Worm (Caenorhabditis elegans) whole organism, midembryonic: Measurements from ENCODE around the gene ppm-1.H.

ENCODE experiments used
- T22C8.4 ChIP-seq: fragments of 200-800 bp; sonication (Bioruptor generic); IDR thresholded peaks from 2 replicates; pipeline ENCODE4 v1.3.6; 2022; ENCODE audit warnings: missing genetic modification characterization, missing compliant biosample characterization
- cog-1 ChIP-seq: sonication (generic microtip); optimal IDR thresholded peaks from 2 replicates; lab custom pipeline; 2016; ENCODE audit warnings: missing genetic modification characterization, missing compliant biosample characterization
- flt-1 ChIP-seq: fragments of 200-800 bp; sonication (Bioruptor generic); IDR thresholded peaks from 2 replicates; pipeline ENCODE4 v1.3.6; 2022; ENCODE audit warnings: missing genetic modification characterization, missing compliant biosample characterization
- klf-2 ChIP-seq: fragments of 200-800 bp; sonication (Bioruptor generic); conservative IDR thresholded peaks from 2 replicates; pipeline ENCODE4 v1.3.6; 2022; ENCODE audit warnings: missing genetic modification reagents, missing genetic modification characterization, missing compliant biosample characterization
- med-1 ChIP-seq: sonication (generic microtip); optimal IDR thresholded peaks from 2 replicates; lab custom pipeline; 2017; ENCODE audit warnings: missing genetic modification characterization, mild to moderate bottlenecking, missing compliant biosample characterization, antibody characterized with exemption, missing genetic modification reagents; ENCODE audit not compliant: insufficient read depth
- ref-1 ChIP-seq: fragments of 200-800 bp; sonication (Bioruptor generic); conservative IDR thresholded peaks from 2 replicates; pipeline ENCODE4 v1.3.6; 2022; ENCODE audit warnings: missing genetic modification reagents, missing genetic modification characterization, missing compliant biosample characterization
- tab-1 ChIP-seq: fragments of 200-800 bp; sonication (Bioruptor generic); IDR thresholded peaks from 2 replicates; pipeline ENCODE4 v1.3.6; 2022; ENCODE audit warnings: missing genetic modification characterization, missing compliant biosample characterization
- ztf-23 ChIP-seq: fragments of 200-800 bp; sonication (Bioruptor generic); IDR thresholded peaks from 2 replicates; pipeline ENCODE4 v1.3.6; 2022; ENCODE audit warnings: missing genetic modification reagents, missing genetic modification characterization, missing compliant biosample characterization
- ztf-29 ChIP-seq: fragments of 200-800 bp; sonication (Bioruptor generic); IDR thresholded peaks from 2 replicates; pipeline ENCODE4 v1.3.6; 2022; ENCODE audit warnings: missing genetic modification reagents, missing genetic modification characterization, missing compliant biosample characterization

Gene ppm-1.H

DNA sequence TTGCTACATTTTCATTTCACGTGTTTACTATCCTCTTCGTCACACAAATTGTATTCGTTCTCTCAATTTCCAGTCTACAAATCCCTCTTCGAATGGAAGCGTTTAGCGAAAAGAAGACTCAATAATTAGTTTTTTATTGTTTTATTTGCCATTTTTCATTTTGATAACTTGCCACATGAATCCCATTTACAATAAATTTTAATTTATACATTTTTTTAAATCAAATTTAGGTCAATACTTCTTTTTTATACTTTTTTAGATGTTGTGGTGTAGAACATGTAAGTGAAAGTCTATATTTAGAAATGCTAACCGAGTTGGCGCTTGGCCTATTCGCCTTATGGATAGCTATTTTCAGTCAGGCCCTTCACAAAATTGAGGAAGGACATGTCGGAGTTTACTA is 19.5 kb upstream of the ppm-1.H start, which contains the start of gene erl-1:
TSS of gene erl-1 (plus strand) at position 301 of the 400 bp plus-strand sequence.
- TF ChIP-seq ztf-29 (GFP tag; lab: Robert Waterston, UW) (no peak), tab-1 (GFP tag; lab: Robert Waterston, UW) (no peak), cog-1 (tag; lab: Kevin White, UChicago) (no peak), ztf-23 (GFP tag; lab: Robert Waterston, UW) (no peak), klf-2 (GFP tag; lab: Robert Waterston, UW) (no peak), med-1 (no peak), T22C8.4 (no peak), ref-1 (no peak), flt-1 (GFP tag; lab: Robert Waterston, UW) (no peak)

DNA sequence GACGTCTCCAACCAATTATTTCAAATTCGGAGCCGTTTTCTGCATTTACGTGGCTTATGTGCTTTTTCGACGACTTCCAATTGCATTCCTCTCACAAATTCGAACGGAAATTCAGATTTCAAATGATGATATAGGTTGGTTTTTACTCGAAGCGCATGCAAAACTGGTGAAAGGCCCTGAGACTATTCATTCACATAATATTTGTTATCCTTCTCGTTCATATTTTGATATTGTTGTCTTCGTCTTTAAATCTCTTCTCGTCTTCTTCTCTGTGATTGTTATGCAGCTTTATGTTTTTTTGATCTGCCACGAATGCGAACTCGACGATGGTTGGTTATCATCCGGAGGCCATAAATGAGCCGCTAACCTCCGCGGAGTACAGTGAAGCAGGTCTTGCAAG is 14.8 kb upstream of the ppm-1.H start, which contains the start of gene hpo-12:
TSS of gene hpo-12 (plus strand) at position 301 of the 400 bp plus-strand sequence.
- TF ChIP-seq T22C8.4, result no peak

DNA sequence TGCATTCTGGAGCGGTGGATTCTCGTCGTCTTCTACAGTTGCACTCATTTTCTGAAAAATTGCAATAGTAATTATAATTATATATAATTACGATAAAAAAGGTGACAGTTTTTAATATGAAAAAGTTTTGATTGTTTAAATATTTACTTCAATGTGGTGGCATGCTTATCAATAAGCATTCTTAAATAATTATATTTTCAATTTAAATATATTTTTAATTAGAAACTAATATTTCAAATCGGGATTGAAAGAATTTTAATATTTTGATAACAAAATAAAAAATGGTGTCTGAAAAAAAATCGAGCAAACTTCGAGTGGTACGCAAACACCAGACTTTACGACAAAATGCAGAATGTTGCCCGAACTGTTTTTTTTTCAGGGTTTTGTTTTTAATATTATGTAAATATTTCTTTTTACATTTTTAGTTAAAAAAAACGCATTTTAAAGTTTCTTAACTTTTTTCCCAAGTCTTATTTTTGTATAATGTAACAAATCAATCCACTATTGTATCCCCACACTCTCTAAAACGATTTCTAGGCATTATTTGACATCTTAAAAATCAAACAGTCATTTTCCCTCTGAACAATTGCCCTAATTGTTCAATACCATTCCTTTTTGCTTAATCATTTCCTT is 14.2 kb upstream of the ppm-1.H start, which contains the start of the genes C42C1.12 and C42C1.19:
TSS of gene C42C1.12 (minus strand) at position 51 of the 633 bp plus-strand sequence.
TSS of gene C42C1.19 (plus strand) at position 583 of the 633 bp plus-strand sequence.
- TF ChIP-seq ref-1 (no peak), ztf-23 (GFP tag; lab: Robert Waterston, UW) (no peak), tab-1 (GFP tag; lab: Robert Waterston, UW) (no peak), klf-2 (GFP tag; lab: Robert Waterston, UW) (no peak), cog-1 (tag; lab: Kevin White, UChicago) (no peak), med-1 (no peak)

DNA sequence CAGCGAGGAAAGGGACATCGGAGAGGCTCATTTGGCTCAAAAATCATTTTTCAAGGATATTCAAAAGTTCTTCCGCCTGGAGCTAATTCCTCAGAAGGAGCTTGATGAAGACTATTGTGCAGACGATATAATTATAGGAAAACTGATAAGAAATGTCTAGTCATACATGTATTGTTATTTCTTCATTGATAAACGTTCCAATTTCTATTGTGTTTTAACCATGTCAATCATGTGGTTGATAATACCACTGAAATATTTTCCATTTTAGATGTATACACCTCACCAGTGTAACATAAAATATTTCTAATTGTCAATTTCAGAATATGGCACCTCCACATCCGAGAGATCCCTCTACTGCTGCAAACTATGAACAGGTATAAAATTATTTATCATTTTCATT is 11.2 kb upstream of the ppm-1.H start, which contains the start of gene ltah-1.1:
TSS of gene ltah-1.1 (plus strand) at position 283 of the 400 bp plus-strand sequence.
- TF ChIP-seq ztf-23 (GFP tag; lab: Robert Waterston, UW) (no peak), flt-1 (GFP tag; lab: Robert Waterston, UW) (no peak), T22C8.4 (no peak), ref-1 (no peak), klf-2 (GFP tag; lab: Robert Waterston, UW) (no peak), cog-1 (tag; lab: Kevin White, UChicago) (no peak), med-1 (no peak), ztf-29 (GFP tag; lab: Robert Waterston, UW) (no peak), tab-1 (GFP tag; lab: Robert Waterston, UW) (no peak)

DNA sequence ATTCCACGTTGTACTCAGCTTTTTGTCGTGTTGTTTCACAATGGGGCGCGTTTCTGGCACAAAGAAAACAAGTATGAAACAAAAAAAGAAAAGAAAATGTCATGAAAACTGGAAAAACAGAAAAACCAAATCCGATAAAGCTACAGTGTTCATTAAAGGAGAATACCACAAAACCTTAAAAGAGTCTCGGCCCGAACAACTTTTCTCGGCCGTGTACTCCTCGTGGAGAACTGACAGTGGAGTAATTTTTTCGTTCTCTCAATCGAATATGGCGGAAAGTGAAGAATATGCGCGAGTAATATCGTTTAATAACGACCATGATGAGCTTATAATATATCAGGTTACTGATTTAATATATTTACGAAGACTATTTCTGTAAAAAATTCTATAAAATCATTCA is 10.4 kb upstream of the ppm-1.H start, which contains the start of the genes tag-335 and vkmt-1:
TSS of gene tag-335 (minus strand) at position 88 of the 400 bp plus-strand sequence.
TSS of gene vkmt-1 (plus strand) at position 219 of the 400 bp plus-strand sequence.
- TF ChIP-seq klf-2 (GFP tag; lab: Robert Waterston, UW), result no peak
- no peak for TF ChIP-seq med-1
- no peak for TF ChIP-seq ztf-29 (GFP tag; lab: Robert Waterston, UW)
- no peak for TF ChIP-seq tab-1 (GFP tag; lab: Robert Waterston, UW)
- TF ChIP-seq ref-1, result no peak

DNA sequence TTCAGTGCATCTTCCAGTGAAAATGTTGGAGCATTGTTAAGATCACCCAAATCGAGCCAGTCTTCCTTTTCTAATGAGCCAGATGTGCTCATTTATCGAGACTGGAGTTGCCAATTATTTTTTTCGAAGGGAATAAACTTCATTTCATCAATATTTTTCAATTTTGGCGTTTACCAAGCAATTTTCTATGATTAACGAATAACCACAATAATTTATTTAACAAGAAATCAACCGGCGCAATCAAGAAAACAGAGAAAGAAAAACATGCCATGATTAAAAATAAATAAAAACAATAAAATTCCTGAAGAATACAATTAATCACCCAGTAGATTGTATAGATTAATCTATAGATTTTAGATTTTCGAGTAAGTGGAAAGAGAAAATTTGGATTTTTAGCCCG is 7.8 kb upstream of the ppm-1.H start, which contains the start of gene vps-8:
TSS of gene vps-8 (minus strand) at position 101 of the 400 bp plus-strand sequence.
- TF ChIP-seq klf-2 (GFP tag; lab: Robert Waterston, UW) (no peak), tab-1 (GFP tag; lab: Robert Waterston, UW) (no peak), cog-1 (tag; lab: Kevin White, UChicago) (no peak), ref-1 (no peak), ztf-23 (GFP tag; lab: Robert Waterston, UW) (no peak), ztf-29 (GFP tag; lab: Robert Waterston, UW) (no peak), med-1 (no peak), T22C8.4 (no peak)

DNA sequence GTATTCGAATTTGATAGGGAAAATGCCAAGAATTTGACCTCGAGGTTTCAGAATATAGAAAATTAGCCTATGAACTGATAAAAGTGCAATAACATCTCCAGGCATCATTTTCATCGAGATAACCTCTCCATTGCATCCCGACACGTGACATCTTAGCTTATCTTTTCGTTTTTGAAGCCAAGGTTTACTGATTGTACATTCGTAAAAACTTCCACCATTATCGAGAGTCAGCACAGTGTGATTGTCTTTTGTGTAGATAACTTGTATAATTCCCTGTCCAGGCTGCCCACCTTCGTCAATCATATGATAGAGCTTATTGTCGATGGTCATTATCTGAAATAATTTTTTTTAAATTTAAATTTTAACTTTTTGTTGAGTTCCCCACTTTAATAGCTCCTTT is 6.2 kb upstream of the ppm-1.H start:
- TF ChIP-seq flt-1 (GFP tag; lab: Robert Waterston, UW) (no peak), tab-1 (GFP tag; lab: Robert Waterston, UW) (no peak), med-1 (no peak), T22C8.4 (no peak), klf-2 (GFP tag; lab: Robert Waterston, UW) (no peak), cog-1 (tag; lab: Kevin White, UChicago) (no peak), ref-1 (no peak), ztf-23 (GFP tag; lab: Robert Waterston, UW) (no peak), ztf-29 (GFP tag; lab: Robert Waterston, UW) (no peak)

DNA sequence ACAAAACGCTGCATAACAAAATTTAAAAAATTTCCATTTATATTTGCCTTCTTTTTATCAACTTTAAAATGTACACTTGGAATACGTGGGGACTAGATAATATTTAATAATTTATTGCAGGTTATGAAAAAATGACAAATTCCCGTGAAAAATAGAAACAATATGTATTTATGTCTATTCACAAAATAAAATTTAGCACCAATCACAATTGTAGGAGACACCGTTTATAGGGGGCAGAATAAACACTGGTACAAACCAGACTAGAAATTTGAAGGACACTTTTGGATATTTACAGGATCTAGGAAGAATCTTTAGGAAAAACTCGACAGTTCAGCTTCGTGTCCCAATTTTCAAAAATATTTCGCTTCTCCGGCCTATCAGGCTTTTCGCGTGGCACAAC is 2.3 kb upstream of the ppm-1.H start, which contains the start of gene C42C1.3:
TSS of gene C42C1.3 (minus strand) at position 101 of the 400 bp plus-strand sequence.
- TF ChIP-seq med-1, result no peak
- no peak for TF ChIP-seq ref-1
- no peak for TF ChIP-seq klf-2 (GFP tag; lab: Robert Waterston, UW)
- no peak for TF ChIP-seq T22C8.4
- TF ChIP-seq ztf-23 (GFP tag; lab: Robert Waterston, UW), result no peak
- TF ChIP-seq flt-1 (GFP tag; lab: Robert Waterston, UW), result no peak
- TF ChIP-seq tab-1 (GFP tag; lab: Robert Waterston, UW), result no peak
- no peak for TF ChIP-seq ztf-29 (GFP tag; lab: Robert Waterston, UW)
- TF ChIP-seq cog-1 (tag; lab: Kevin White, UChicago), result no peak

DNA sequence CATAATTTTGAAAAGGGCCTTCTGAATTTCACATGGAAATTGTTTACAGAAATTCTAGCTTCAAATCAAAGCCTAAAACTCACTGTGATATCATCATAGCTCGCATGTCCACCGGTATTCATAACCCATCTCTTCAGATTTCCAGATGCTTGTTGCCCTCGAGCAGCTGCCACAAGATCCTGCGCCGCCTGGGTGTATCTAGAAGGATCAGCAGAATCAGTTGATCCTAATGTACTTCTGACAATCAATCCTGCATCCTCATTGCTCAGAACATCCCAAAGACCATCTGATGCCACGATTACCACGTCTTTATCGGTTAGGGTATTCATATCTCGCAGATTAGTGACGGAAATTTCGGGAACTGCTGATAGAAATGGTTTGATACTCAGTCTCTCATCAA is 2.2 kb downstream of the ppm-1.H start:
- TF ChIP-seq flt-1 (GFP tag; lab: Robert Waterston, UW) (no peak), T22C8.4 (no peak), klf-2 (GFP tag; lab: Robert Waterston, UW) (no peak), ref-1 (no peak), med-1 (no peak), cog-1 (tag; lab: Kevin White, UChicago) (no peak), ztf-23 (GFP tag; lab: Robert Waterston, UW) (no peak), ztf-29 (GFP tag; lab: Robert Waterston, UW) (no peak), tab-1 (GFP tag; lab: Robert Waterston, UW) (no peak)

DNA sequence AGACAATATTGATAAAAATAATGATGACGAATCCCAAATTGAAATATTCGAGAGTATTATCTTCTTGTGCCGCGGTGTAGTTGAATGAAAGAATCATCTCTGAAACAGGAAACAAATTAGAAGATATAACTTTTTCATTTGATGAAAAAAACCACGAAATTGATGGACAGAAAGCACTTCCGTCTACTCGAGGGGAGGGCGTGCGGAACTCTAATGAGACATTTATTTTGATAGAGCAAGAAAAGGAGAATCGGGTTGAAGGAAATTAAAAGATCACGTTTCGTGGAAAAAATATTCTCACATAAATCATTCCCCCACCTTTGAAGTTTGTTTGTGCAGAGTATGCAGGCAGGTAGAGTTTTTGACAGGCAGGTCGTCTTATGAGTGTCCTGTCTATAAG is 6.8 kb downstream of the ppm-1.H start, which contains the start of gene sre-14:
TSS of gene sre-14 (minus strand) at position 101 of the 400 bp plus-strand sequence.
- no peak for TF ChIP-seq klf-2 (GFP tag; lab: Robert Waterston, UW)
- TF ChIP-seq flt-1 (GFP tag; lab: Robert Waterston, UW), result no peak
- TF ChIP-seq tab-1 (GFP tag; lab: Robert Waterston, UW), result no peak
- TF ChIP-seq ztf-23 (GFP tag; lab: Robert Waterston, UW), result no peak
- TF ChIP-seq T22C8.4, result no peak
- no peak for TF ChIP-seq cog-1 (tag; lab: Kevin White, UChicago)
- no peak for TF ChIP-seq ztf-29 (GFP tag; lab: Robert Waterston, UW)
- no peak for TF ChIP-seq med-1
- no peak for TF ChIP-seq ref-1
